Worm (Caenorhabditis elegans) whole organism, L3 larva: Measurements from ENCODE around the gene F22F7.7.

Source experiments
- R02D3.7 ChIP-seq: fragments of 150-350 bp; optimal IDR thresholded peaks from 2 replicates; lab custom pipeline; 2014; ENCODE audit warnings: missing biosample characterization, missing genetic modification characterization
- aly-2 ChIP-seq: fragments of 150-350 bp; optimal IDR thresholded peaks from 2 replicates; lab custom pipeline; 2014; ENCODE audit warnings: missing biosample characterization, missing genetic modification characterization
- fos-1 ChIP-seq: fragments of 150-350 bp; optimal IDR thresholded peaks from 2 replicates; lab custom pipeline; 2014; ENCODE audit warnings: missing biosample characterization, missing genetic modification characterization
- nfya-1 ChIP-seq: sonication (generic microtip); optimal IDR thresholded peaks from 2 replicates; lab custom pipeline; 2017; ENCODE audit warnings: missing genetic modification characterization, mild to moderate bottlenecking, missing compliant biosample characterization, antibody characterized with exemption, moderate library complexity; ENCODE audit not compliant: insufficient read depth
- nhr-23 ChIP-seq: fragments of 150-350 bp; optimal IDR thresholded peaks from 2 replicates; lab custom pipeline; 2014; ENCODE audit warnings: missing biosample characterization, missing genetic modification reagents, missing genetic modification characterization
- nhr-237 ChIP-seq: fragments of 150-350 bp; optimal IDR thresholded peaks from 2 replicates; lab custom pipeline; 2014; ENCODE audit warnings: missing biosample characterization, missing genetic modification characterization
- nhr-25 ChIP-seq: sonication (generic microtip); optimal IDR thresholded peaks from 2 replicates; lab custom pipeline; 2017; ENCODE audit warnings: missing biosample characterization, missing genetic modification characterization
- skn-1 ChIP-seq: fragments of 150-350 bp; optimal IDR thresholded peaks from 2 replicates; lab custom pipeline; 2014; ENCODE audit warnings: missing biosample characterization, missing genetic modification characterization
- unc-39 ChIP-seq: sonication (generic microtip); optimal IDR thresholded peaks from 4 replicates; lab custom pipeline; 2017; ENCODE audit warnings: missing biosample characterization, missing genetic modification characterization
- zag-1 ChIP-seq: fragments of 150-350 bp; optimal IDR thresholded peaks from 2 replicates; lab custom pipeline; 2014; ENCODE audit warnings: missing biosample characterization, missing genetic modification characterization
- ztf-11 ChIP-seq: fragments of 150-350 bp; optimal IDR thresholded peaks from 2 replicates; lab custom pipeline; 2014; ENCODE audit warnings: missing biosample characterization, missing genetic modification characterization

DNA sequence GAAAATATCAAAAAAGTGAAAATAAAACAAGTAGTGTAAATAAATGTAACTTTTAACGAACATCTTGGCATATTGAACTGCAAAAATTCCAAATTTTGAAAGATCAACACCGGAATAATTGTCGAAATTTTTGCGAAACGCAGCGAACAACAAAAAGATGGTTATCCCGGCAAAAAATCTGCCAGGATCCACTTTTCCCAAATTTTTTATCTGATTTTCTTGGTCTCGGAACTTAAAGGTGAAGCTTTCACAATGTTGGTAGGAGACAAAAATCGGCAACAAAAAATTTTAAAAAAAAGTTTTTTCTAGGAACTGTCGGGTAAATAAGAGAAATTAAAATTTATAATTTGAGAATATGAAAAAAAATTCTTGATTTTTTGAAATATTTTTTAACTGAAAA, 21.3 kb downstream of the F22F7.7 start, which contains the start of gene bgnt-1.2:
- TF ChIP-seq zag-1, result no peak
- TF ChIP-seq fos-1 (tag; lab: Kevin White, UChicago), result no peak
- no peak for TF ChIP-seq R02D3.7 (tag; lab: Kevin White, UChicago)
- no peak for TF ChIP-seq nhr-25 (tag; lab: Kevin White, UChicago)
- TF ChIP-seq aly-2 (tag; lab: Kevin White, UChicago), result no peak
- TF ChIP-seq skn-1 (tag; lab: Kevin White, UChicago), result no peak
- TF ChIP-seq nhr-23 (tag; lab: Kevin White, UChicago), result no peak
- no peak for TF ChIP-seq nhr-237 (tag; lab: Kevin White, UChicago)
- TF ChIP-seq ztf-11 (tag; lab: Kevin White, UChicago), result no peak
- no peak for TF ChIP-seq unc-39 (tag; lab: Kevin White, UChicago)
- TF ChIP-seq nfya-1, result no peak
